Worm (Caenorhabditis elegans) whole organism, young adult: ENCODE data around the gene sdz-18.

ENCODE experiments used
- F55B11.4 ChIP-seq: sonication (generic microtip); optimal IDR thresholded peaks from 2 replicates; lab custom pipeline; 2016; ENCODE audit warnings: missing compliant biosample characterization, missing genetic modification characterization, borderline replicate concordance; ENCODE audit not compliant: insufficient read depth
- Y53F4B.3 ChIP-seq: fragments of 200-800 bp; sonication (Bioruptor generic); IDR thresholded peaks from 2 replicates; pipeline ENCODE4 v1.3.6; 2022; ENCODE audit warnings: missing genetic modification reagents, missing genetic modification characterization, missing compliant biosample characterization
- Y79H2A.3 ChIP-seq: fragments of 200-800 bp; sonication (Bioruptor generic); conservative IDR thresholded peaks from 2 replicates; pipeline ENCODE4 v1.3.6; 2022; ENCODE audit warnings: missing genetic modification reagents, missing genetic modification characterization, missing compliant biosample characterization
- ZK185.1 ChIP-seq: sonication (generic microtip); optimal IDR thresholded peaks from 2 replicates; lab custom pipeline; 2016; ENCODE audit warnings: mild to moderate bottlenecking, missing genetic modification characterization, missing compliant biosample characterization; ENCODE audit not compliant: poor library complexity, severe bottlenecking
- ccch-3 ChIP-seq: fragments of 200-800 bp; sonication (Bioruptor generic); optimal IDR thresholded peaks from 2 replicates; lab custom pipeline; 2018; ENCODE audit warnings: mild to moderate bottlenecking, missing genetic modification characterization, missing compliant biosample characterization
- ekl-4 ChIP-seq: fragments of 200-800 bp; sonication (Bioruptor generic); IDR thresholded peaks from 2 replicates; pipeline ENCODE4 v1.3.6; 2022; ENCODE audit warnings: missing genetic modification reagents, missing genetic modification characterization, missing compliant biosample characterization
- hlh-12 ChIP-seq: sonication (generic microtip); optimal IDR thresholded peaks from 2 replicates; lab custom pipeline; 2016; ENCODE audit warnings: missing genetic modification characterization, missing compliant biosample characterization
- hlh-26 ChIP-seq: fragments of 200-800 bp; sonication (Bioruptor generic); conservative IDR thresholded peaks from 2 replicates; pipeline ENCODE4 v1.3.6; 2022; ENCODE audit warnings: missing genetic modification reagents, missing genetic modification characterization, missing compliant biosample characterization
- madf-10 ChIP-seq: sonication (generic microtip); optimal IDR thresholded peaks from 2 replicates; lab custom pipeline; 2016; ENCODE audit warnings: mild to moderate bottlenecking, missing genetic modification characterization, missing compliant biosample characterization
- madf-3 ChIP-seq: fragments of 200-800 bp; sonication (Bioruptor generic); IDR thresholded peaks from 2 replicates; pipeline ENCODE4 v1.3.6; 2022; ENCODE audit warnings: missing genetic modification reagents, missing genetic modification characterization, missing compliant biosample characterization
- nfya-1 ChIP-seq: sonication (generic microtip); optimal IDR thresholded peaks from 2 replicates; lab custom pipeline; 2017; ENCODE audit warnings: antibody characterized with exemption, missing compliant biosample characterization, missing genetic modification characterization, borderline replicate concordance; ENCODE audit not compliant: insufficient read depth
- sdz-38 ChIP-seq: sonication (generic microtip); optimal IDR thresholded peaks from 2 replicates; lab custom pipeline; 2016; ENCODE audit warnings: missing genotype, missing genetic modification characterization, missing compliant biosample characterization
- ztf-22 ChIP-seq: fragments of 200-800 bp; sonication (Bioruptor generic); optimal IDR thresholded peaks from 2 replicates; lab custom pipeline; 2018; ENCODE audit warnings: mild to moderate bottlenecking, missing genetic modification characterization, moderate library complexity, missing compliant biosample characterization

ce11 chrII:1730103-1730502 is 23.8 kb upstream of the sdz-18 start, which contains the start of gene ceh-81:
- TF ChIP-seq ccch-3 (GFP tag; lab: Kevin White, UChicago): no peak
- TF ChIP-seq ztf-22 (GFP tag; lab: Kevin White, UChicago): no peak
- no peak for TF ChIP-seq hlh-26 (GFP tag; lab: Robert Waterston, UW)
- no peak for TF ChIP-seq sdz-38 (tag; lab: Kevin White, UChicago)
- no peak for TF ChIP-seq ekl-4 (GFP tag; lab: Robert Waterston, UW)
- no peak for TF ChIP-seq madf-3
- no peak for TF ChIP-seq nfya-1
- no peak for TF ChIP-seq hlh-12 (tag; lab: Kevin White, UChicago)
- TF ChIP-seq F55B11.4 (tag; lab: Kevin White, UChicago): no peak
- TF ChIP-seq Y79H2A.3: no peak
- TF ChIP-seq ZK185.1: no peak
- TF ChIP-seq Y53F4B.3 (GFP tag; lab: Robert Waterston, UW): no peak
- no peak for TF ChIP-seq madf-10 (tag; lab: Kevin White, UChicago)
